Worm (Caenorhabditis elegans) whole organism, young adult: ENCODE results near the gene M151.3.

Source experiments
- ama-1 ChIP-seq, 3 experiments: fragments of 150-350 bp in 1 of 3; sonication (generic microtip) in 2 of 3; optimal IDR thresholded peaks; 2 replicates each; lab custom pipeline; 2014 to 2018; ENCODE audit warnings: missing biosample characterization in 2 of 3, missing genetic modification characterization in 2 of 3, missing genetic modification reagents in 2 of 3
- bed-2 ChIP-seq: fragments of 200-800 bp; sonication (Bioruptor generic); IDR thresholded peaks from 2 replicates; pipeline ENCODE4 v1.3.6; 2022; ENCODE audit warnings: missing genetic modification reagents, missing genetic modification characterization, missing compliant biosample characterization
- rcor-1 ChIP-seq: fragments of 200-800 bp; sonication (Bioruptor generic); IDR thresholded peaks from 2 replicates; pipeline ENCODE4 v1.3.6; 2022; ENCODE audit warnings: missing genetic modification reagents, missing genetic modification characterization, missing compliant biosample characterization
- unc-62 ChIP-seq: fragments of 150-350 bp; optimal IDR thresholded peaks from 2 replicates; lab custom pipeline; 2014; ENCODE audit warnings: missing biosample characterization, missing genetic modification reagents, missing genetic modification characterization

DNA sequence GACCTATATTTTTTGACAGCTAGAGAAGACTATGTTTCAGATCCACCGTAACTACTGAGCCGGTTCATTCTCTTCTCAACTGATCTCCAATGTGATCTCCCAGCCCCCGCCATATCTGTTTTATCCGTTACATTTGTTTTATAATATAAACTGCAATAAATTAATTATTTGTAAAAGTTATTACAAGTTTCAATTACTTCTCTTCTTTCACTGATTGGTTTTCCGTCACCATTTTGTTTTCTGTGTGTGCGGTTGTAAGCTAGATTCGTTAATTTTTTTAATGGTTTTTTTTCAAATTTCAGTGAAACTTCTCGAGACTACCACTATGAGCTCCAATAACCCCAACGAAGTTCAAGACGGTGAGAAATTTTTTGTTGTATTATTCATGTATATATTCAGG is 3.8 kb downstream of the M151.3 start, which contains the start of gene M151.2:
- TF ChIP-seq unc-62 (GFP tag; lab: Kevin White, UChicago), result no peak
- TF ChIP-seq ama-1 (optimal IDR thresholded peaks at IDR 0.05; lab: Kevin White, UChicago), result no peak
- no peak for TF ChIP-seq ama-1 (GFP tag; optimal IDR thresholded peaks at IDR 0.05; lab: Kevin White, UChicago)
- no peak for TF ChIP-seq bed-2 (GFP tag; lab: Robert Waterston, UW)
- TF ChIP-seq rcor-1, result no peak
